Fruit fly (Drosophila melanogaster) whole organism, prepupa: ENCODE measurements around the gene CG15767.

Experiments
- Blimp-1 ChIP-seq: fragments of 200-800 bp; sonication (Bioruptor generic); optimal IDR thresholded peaks from 3 replicates; lab custom pipeline; 2017; ENCODE audit warnings: missing biosample characterization, missing genetic modification characterization, mild to moderate bottlenecking, moderate library complexity, missing genetic modification reagents
- CG10631 ChIP-seq: fragments of 200-800 bp; sonication (Bioruptor generic); optimal IDR thresholded peaks from 2 replicates; lab custom pipeline; 2016; ENCODE audit warnings: missing biosample characterization, missing genetic modification characterization
- CG10669 ChIP-seq: fragments of 200-800 bp; sonication (Bioruptor generic); optimal IDR thresholded peaks from 3 replicates; lab custom pipeline; 2018; ENCODE audit warnings: missing biosample characterization, mild to moderate bottlenecking, missing genetic modification characterization, moderate library complexity
- CG11762 ChIP-seq: fragments of 200-800 bp; sonication (Bioruptor generic); optimal IDR thresholded peaks from 3 replicates; lab custom pipeline; 2016; ENCODE audit warnings: missing biosample characterization, missing genetic modification characterization; ENCODE audit not compliant: insufficient read depth
- CG11902 ChIP-seq: fragments of 200-800 bp; sonication (Bioruptor generic); optimal IDR thresholded peaks from 3 replicates; lab custom pipeline; 2016; ENCODE audit warnings: missing biosample characterization, missing genetic modification characterization
- CG15336 ChIP-seq: fragments of 200-800 bp; sonication (Bioruptor generic); IDR thresholded peaks from 2 replicates; pipeline ENCODE4 v1.3.6; 2022; ENCODE audit warnings: missing biosample characterization, missing genetic modification characterization
- CG1621 ChIP-seq: fragments of 200-800 bp; sonication (Bioruptor generic); optimal IDR thresholded peaks from 3 replicates; lab custom pipeline; 2018; ENCODE audit warnings: missing biosample characterization, mild to moderate bottlenecking, missing genetic modification characterization
- CG16779 ChIP-seq: fragments of 200-800 bp; sonication (Bioruptor generic); optimal IDR thresholded peaks from 3 replicates; lab custom pipeline; 2017; ENCODE audit warnings: missing biosample characterization, mild to moderate bottlenecking, missing genetic modification characterization
- CG3032 ChIP-seq: fragments of 200-800 bp; optimal IDR thresholded peaks from 2 replicates; lab custom pipeline; 2019; ENCODE audit warnings: missing biosample characterization, mild to moderate bottlenecking, missing genetic modification characterization, moderate library complexity
- CG31627 ChIP-seq: fragments of 200-800 bp; sonication (Bioruptor generic); optimal IDR thresholded peaks from 3 replicates; lab custom pipeline; 2016; ENCODE audit warnings: missing biosample characterization, missing genetic modification characterization
- CG32006 ChIP-seq: fragments of 200-800 bp; sonication (Bioruptor generic); optimal IDR thresholded peaks from 3 replicates; lab custom pipeline; 2017; ENCODE audit warnings: missing biosample characterization, mild to moderate bottlenecking, missing genetic modification characterization
- CG34406 ChIP-seq: fragments of 200-800 bp; sonication (Bioruptor generic); optimal IDR thresholded peaks from 3 replicates; lab custom pipeline; 2016; ENCODE audit warnings: missing biosample characterization, missing genetic modification characterization
- CG6163 ChIP-seq: fragments of 200-800 bp; sonication (Bioruptor generic); IDR thresholded peaks from 3 replicates; pipeline ENCODE4 v1.3.6; 2022; ENCODE audit warnings: missing biosample characterization, missing genetic modification characterization
- CG6276 ChIP-seq: fragments of 200-800 bp; sonication (Bioruptor generic); optimal IDR thresholded peaks from 2 replicates; lab custom pipeline; 2017; ENCODE audit warnings: missing biosample characterization, mild to moderate bottlenecking, missing genetic modification characterization
- CG6792 ChIP-seq: fragments of 200-800 bp; sonication (Bioruptor generic); optimal IDR thresholded peaks from 3 replicates; lab custom pipeline; 2016; ENCODE audit warnings: missing biosample characterization, missing genetic modification characterization
- CG6854 ChIP-seq: fragments of 200-800 bp; sonication (Bioruptor generic); optimal IDR thresholded peaks from 2 replicates; lab custom pipeline; 2017; ENCODE audit warnings: missing biosample characterization, mild to moderate bottlenecking, missing genetic modification characterization
- CG7368 ChIP-seq: fragments of 200-800 bp; sonication (Bioruptor generic); optimal IDR thresholded peaks from 3 replicates; lab custom pipeline; 2016; ENCODE audit warnings: missing biosample characterization, missing genetic modification characterization
- CG8119 ChIP-seq: fragments of 200-800 bp; sonication (Bioruptor generic); IDR thresholded peaks from 3 replicates; pipeline ENCODE4 v1.3.6; 2022; ENCODE audit warnings: missing biosample characterization, missing genetic modification characterization
- CG8632 ChIP-seq: fragments of 200-800 bp; sonication (Bioruptor generic); optimal IDR thresholded peaks from 3 replicates; lab custom pipeline; 2016; ENCODE audit warnings: missing biosample characterization, missing genetic modification characterization
- CG9139 ChIP-seq: fragments of 200-800 bp; sonication (Bioruptor generic); optimal IDR thresholded peaks from 3 replicates; lab custom pipeline; 2017; ENCODE audit warnings: missing biosample characterization, mild to moderate bottlenecking, missing genetic modification characterization
- Eip75B ChIP-seq: fragments of 200-800 bp; sonication (Bioruptor generic); optimal IDR thresholded peaks from 3 replicates; lab custom pipeline; 2016; ENCODE audit warnings: missing biosample characterization, missing genetic modification characterization
- Eip78C ChIP-seq: fragments of 200-800 bp; sonication (Bioruptor generic); peaks from one replicate; lab custom pipeline; 2016; ENCODE audit warnings: missing biosample characterization, missing genetic modification characterization
- Eip93F ChIP-seq: fragments of 200-800 bp; sonication (Bioruptor generic); optimal IDR thresholded peaks from 2 replicates; lab custom pipeline; 2016; ENCODE audit warnings: missing biosample characterization, mild to moderate bottlenecking, missing genetic modification characterization
- Ets21C ChIP-seq: fragments of 200-800 bp; sonication (Bioruptor generic); optimal IDR thresholded peaks from 3 replicates; lab custom pipeline; 2016; ENCODE audit warnings: missing biosample characterization, missing genetic modification characterization
- Ets96B ChIP-seq: fragments of 200-800 bp; optimal IDR thresholded peaks from 2 replicates; lab custom pipeline; 2019; ENCODE audit warnings: missing biosample characterization, mild to moderate bottlenecking, missing genetic modification characterization, moderate library complexity
- Gug ChIP-seq: fragments of 200-800 bp; sonication (Bioruptor generic); IDR thresholded peaks from 2 replicates; pipeline ENCODE4 v1.3.6; 2022; ENCODE audit warnings: missing biosample characterization, missing genetic modification characterization
- Hr4 ChIP-seq: fragments of 200-800 bp; sonication (Bioruptor generic); optimal IDR thresholded peaks from 3 replicates; lab custom pipeline; 2016; ENCODE audit warnings: missing biosample characterization, missing genetic modification characterization
- Met ChIP-seq: fragments of 200-800 bp; sonication (Bioruptor generic); optimal IDR thresholded peaks from 3 replicates; lab custom pipeline; 2016; ENCODE audit warnings: missing biosample characterization, missing genetic modification characterization
- OdsH ChIP-seq: fragments of 200-800 bp; sonication (Bioruptor generic); optimal IDR thresholded peaks from 3 replicates; lab custom pipeline; 2016; ENCODE audit warnings: missing biosample characterization, missing genetic modification characterization
- Smox ChIP-seq: fragments of 200-800 bp; sonication (Bioruptor generic); optimal IDR thresholded peaks from 3 replicates; lab custom pipeline; 2016; ENCODE audit warnings: missing biosample characterization, missing genetic modification characterization
- Sox102F ChIP-seq: fragments of 200-800 bp; sonication (Bioruptor generic); optimal IDR thresholded peaks from 2 replicates; lab custom pipeline; 2016; ENCODE audit warnings: missing biosample characterization, mild to moderate bottlenecking, missing genetic modification characterization
- achi ChIP-seq: fragments of 200-800 bp; sonication (Bioruptor generic); optimal IDR thresholded peaks from 3 replicates; lab custom pipeline; 2016; ENCODE audit warnings: missing biosample characterization, missing genetic modification characterization
- cyc ChIP-seq: fragments of 200-800 bp; sonication (Bioruptor generic); optimal IDR thresholded peaks from 3 replicates; lab custom pipeline; 2016; ENCODE audit warnings: missing biosample characterization, missing genetic modification characterization
- dsx ChIP-seq: fragments of 200-800 bp; optimal IDR thresholded peaks from 3 replicates; lab custom pipeline; 2019; ENCODE audit warnings: missing biosample characterization, mild to moderate bottlenecking, missing genetic modification characterization, moderate library complexity; ENCODE audit not compliant: poor library complexity, severe bottlenecking
- eg ChIP-seq: fragments of 200-800 bp; sonication (Bioruptor generic); IDR thresholded peaks from 3 replicates; pipeline ENCODE4 v1.3.6; 2022; ENCODE audit warnings: missing biosample characterization, missing genetic modification characterization
- fd59A ChIP-seq: fragments of 200-800 bp; sonication (Bioruptor generic); optimal IDR thresholded peaks from 2 replicates; lab custom pipeline; 2017; ENCODE audit warnings: missing biosample characterization, mild to moderate bottlenecking, missing genetic modification characterization, missing genetic modification reagents
- fd85E ChIP-seq: fragments of 200-800 bp; sonication (Bioruptor generic); optimal IDR thresholded peaks from 3 replicates; lab custom pipeline; 2016; ENCODE audit warnings: missing biosample characterization, missing genetic modification characterization
- lz ChIP-seq: fragments of 200-800 bp; sonication (Bioruptor generic); optimal IDR thresholded peaks from 3 replicates; lab custom pipeline; 2016; ENCODE audit warnings: missing biosample characterization, missing genetic modification characterization
- net ChIP-seq: fragments of 200-800 bp; sonication (Bioruptor generic); optimal IDR thresholded peaks from 3 replicates; lab custom pipeline; 2016; ENCODE audit warnings: missing biosample characterization, missing genetic modification characterization
- spab ChIP-seq: fragments of 200-800 bp; sonication (Bioruptor generic); optimal IDR thresholded peaks from 2 replicates; lab custom pipeline; 2017; ENCODE audit warnings: missing biosample characterization, mild to moderate bottlenecking, missing genetic modification characterization, missing genetic modification reagents
- svp ChIP-seq: fragments of 200-800 bp; sonication (Bioruptor generic); peaks from one replicate; lab custom pipeline; 2016; ENCODE audit warnings: missing biosample characterization, missing genetic modification characterization
- topi ChIP-seq: fragments of 200-800 bp; sonication (Bioruptor generic); optimal IDR thresholded peaks from 3 replicates; lab custom pipeline; 2016; ENCODE audit warnings: missing biosample characterization, missing genetic modification characterization

CG15767 gene

dm6 chrX:5815720-5816119 lies 26.4 kb downstream of the CG15767 start, which contains the start of gene AgmNAT:
Gene AgmNAT, minus strand, starts transcription at chrX:5815820.
- TF ChIP-seq Eip78C (GFP tag; lab: Kevin White, UChicago) (peak; percentile 12), spab (GFP tag; lab: Kevin White, UChicago) (no peak)

- no peak for TF ChIP-seq CG10669
- TF ChIP-seq CG7368 (GFP tag; lab: Kevin White, UChicago): no peak
- TF ChIP-seq CG11902 (GFP tag; lab: Kevin White, UChicago): no peak
- TF ChIP-seq Sox102F (GFP tag; lab: Kevin White, UChicago): no peak
- TF ChIP-seq Met: no peak
- no peak for TF ChIP-seq cyc (GFP tag; lab: Kevin White, UChicago)
- no peak for TF ChIP-seq fd59A (GFP tag; lab: Kevin White, UChicago)
- no peak for TF ChIP-seq OdsH (GFP tag; lab: Kevin White, UChicago)
- TF ChIP-seq Hr4: no peak
- no peak for TF ChIP-seq CG8119 (GFP tag; lab: Robert Waterston, UW)
- no peak for TF ChIP-seq fd85E (GFP tag; lab: Kevin White, UChicago)
- TF ChIP-seq net (GFP tag; lab: Kevin White, UChicago): no peak
- no peak for TF ChIP-seq spab (GFP tag; lab: Kevin White, UChicago)
- TF ChIP-seq CG31627 (GFP tag; lab: Kevin White, UChicago): no peak
- no peak for TF ChIP-seq CG16779 (tag; lab: Kevin White, UChicago)
- TF ChIP-seq, all 60 proteins: peak for 0
Measured at dm6 chrX:5817191-5817590, 27.9 kb downstream of the CG15767 start.

dm6 chrX:5818428-5818827 lies 29.1 kb downstream of the CG15767 start, which contains the start of gene CG15765:
Gene CG15765, plus strand, starts transcription at chrX:5818559.
- TF ChIP-seq net (GFP tag; lab: Kevin White, UChicago): no peak
- no peak for TF ChIP-seq dsx (GFP tag; lab: Kevin White, UChicago)
- TF ChIP-seq Gug: no peak
- no peak for TF ChIP-seq achi (GFP tag; lab: Kevin White, UChicago)
- no peak for TF ChIP-seq Eip93F
- no peak for TF ChIP-seq CG32006 (GFP tag; lab: Kevin White, UChicago)
- no peak for TF ChIP-seq CG11902 (GFP tag; lab: Kevin White, UChicago)

dm6 chrX:5819972-5820371 lies 30.7 kb downstream of the CG15767 start:
- TF ChIP-seq lz (GFP tag; lab: Kevin White, UChicago) (peak; percentile 18), Blimp-1 (no peak), Eip78C (GFP tag; lab: Kevin White, UChicago) (peak; percentile 7), Ets96B (tag; lab: Kevin White, UChicago) (no peak), svp (GFP tag; lab: Kevin White, UChicago) (peak; percentile 62), eg (GFP tag; lab: Robert Waterston, UW) (no peak), Met (peak; percentile 27), CG6163 (GFP tag; lab: Robert Waterston, UW) (0 out of 3 replicates have a peak, but pooled peaks have one; percentile 44), topi (peak; percentile 4), Smox (GFP tag; lab: Kevin White, UChicago) (peak; percentile 8), CG31627 (GFP tag; lab: Kevin White, UChicago) (peak; percentile 5), CG1621 (tag; lab: Kevin White, UChicago) (no peak), cyc (GFP tag; lab: Kevin White, UChicago) (peak; percentile 36), Eip75B (no peak)
- TF ChIP-seq, all 60 proteins: peak for 9

- TF ChIP-seq achi (GFP tag; lab: Kevin White, UChicago) (no peak), CG10631 (GFP tag; lab: Kevin White, UChicago) (no peak), CG6163 (GFP tag; lab: Robert Waterston, UW) (no peak), CG6276 (GFP tag; lab: Kevin White, UChicago) (no peak), CG6854 (GFP tag; lab: Kevin White, UChicago) (no peak), CG6792 (no peak), CG31627 (GFP tag; lab: Kevin White, UChicago) (no peak), Ets21C (no peak), CG34406 (no peak), CG3032 (tag; lab: Kevin White, UChicago) (no peak), net (GFP tag; lab: Kevin White, UChicago) (no peak), eg (GFP tag; lab: Robert Waterston, UW) (no peak), CG11762 (no peak), CG15336 (GFP tag; lab: Robert Waterston, UW) (no peak), CG8632 (GFP tag; lab: Kevin White, UChicago) (no peak), Eip93F (no peak), CG9139 (GFP tag; lab: Kevin White, UChicago) (no peak)
Measured at dm6 chrX:5839737-5840136, 50.5 kb downstream of the CG15767 start.
